Fruit fly (Drosophila melanogaster) Kc167 (cell line): ENCODE results near the gene CG13813.

ENCODE experiments used
- Myc ChIP-seq: fragments of >200 bp; optimal IDR thresholded peaks from 2 replicates; lab custom pipeline; 2017; ENCODE audit warnings: missing external identifiers
- Sin3A ChIP-seq: fragments of >200 bp; optimal IDR thresholded peaks from 2 replicates; lab custom pipeline; 2018; ENCODE audit warnings: missing external identifiers
- h ChIP-seq: fragments of >200 bp; optimal IDR thresholded peaks from 3 replicates; lab custom pipeline; 2018; ENCODE audit warnings: missing external identifiers
- insv ChIP-seq: fragments of >200 bp; optimal IDR thresholded peaks from 3 replicates; lab custom pipeline; 2018; ENCODE audit warnings: missing external identifiers
- psq ChIP-seq: fragments of >200 bp; optimal IDR thresholded peaks from 2 replicates; lab custom pipeline; 2017; ENCODE audit warnings: missing external identifiers
- ttk ChIP-seq: sonication (Bioruptor generic); optimal IDR thresholded peaks from 2 replicates; lab custom pipeline; 2017; ENCODE audit warnings: missing external identifiers

Gene CG13813

DNA sequence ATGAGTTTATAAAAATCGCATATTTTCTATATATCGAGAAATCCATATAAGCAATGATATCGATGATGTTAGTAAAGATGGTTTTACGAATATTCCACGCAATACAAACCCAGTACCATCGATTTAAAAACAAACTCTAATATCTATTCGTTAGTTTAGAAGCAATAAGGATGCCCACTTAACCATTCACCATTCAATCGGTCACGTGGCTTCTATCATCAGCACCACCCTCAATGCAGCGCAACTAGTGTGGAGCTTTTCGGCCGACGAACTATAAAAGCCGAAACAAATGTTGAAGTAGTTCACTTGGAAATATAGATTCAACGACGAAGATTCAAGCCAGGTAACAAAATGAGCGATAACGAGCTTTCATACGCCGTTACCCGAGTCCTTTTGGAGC is at the start of gene CG13813:
Gene CG13813, plus strand, starts transcription at position 301 of the 400 bp plus-strand sequence.
- TF ChIP-seq ttk (lab: Kevin White, UChicago) = no peak
- TF ChIP-seq h = no peak
- no peak for TF ChIP-seq insv (lab: Kevin White, UChicago)
- no peak for TF ChIP-seq Myc (lab: Kevin White, UChicago)
- TF ChIP-seq Sin3A (lab: Kevin White, UChicago) = no peak
- no peak for TF ChIP-seq psq (lab: Kevin White, UChicago)

DNA sequence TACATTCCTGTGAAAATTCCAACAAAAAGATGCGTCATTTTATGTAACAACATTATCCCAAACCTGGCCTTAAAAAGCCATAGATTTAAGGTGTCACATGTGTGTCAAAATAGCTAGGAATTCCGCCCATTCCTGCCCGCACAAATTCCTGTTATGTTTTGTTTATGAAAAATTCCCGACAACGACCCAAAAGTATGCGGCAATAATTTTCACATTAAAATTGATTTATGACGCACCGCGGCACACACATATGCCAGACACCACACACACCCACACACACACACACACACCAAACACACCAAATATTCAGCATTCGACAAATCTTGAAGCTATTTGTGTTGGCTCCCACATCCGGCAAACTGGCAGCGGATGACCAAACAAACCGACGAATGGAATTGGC is 48.7 kb upstream of the CG13813 start:
- TF ChIP-seq Sin3A (lab: Kevin White, UChicago) (no peak), Myc (lab: Kevin White, UChicago) (no peak), ttk (lab: Kevin White, UChicago) (no peak), psq (lab: Kevin White, UChicago) (no peak), h (no peak), insv (lab: Kevin White, UChicago) (no peak)

DNA sequence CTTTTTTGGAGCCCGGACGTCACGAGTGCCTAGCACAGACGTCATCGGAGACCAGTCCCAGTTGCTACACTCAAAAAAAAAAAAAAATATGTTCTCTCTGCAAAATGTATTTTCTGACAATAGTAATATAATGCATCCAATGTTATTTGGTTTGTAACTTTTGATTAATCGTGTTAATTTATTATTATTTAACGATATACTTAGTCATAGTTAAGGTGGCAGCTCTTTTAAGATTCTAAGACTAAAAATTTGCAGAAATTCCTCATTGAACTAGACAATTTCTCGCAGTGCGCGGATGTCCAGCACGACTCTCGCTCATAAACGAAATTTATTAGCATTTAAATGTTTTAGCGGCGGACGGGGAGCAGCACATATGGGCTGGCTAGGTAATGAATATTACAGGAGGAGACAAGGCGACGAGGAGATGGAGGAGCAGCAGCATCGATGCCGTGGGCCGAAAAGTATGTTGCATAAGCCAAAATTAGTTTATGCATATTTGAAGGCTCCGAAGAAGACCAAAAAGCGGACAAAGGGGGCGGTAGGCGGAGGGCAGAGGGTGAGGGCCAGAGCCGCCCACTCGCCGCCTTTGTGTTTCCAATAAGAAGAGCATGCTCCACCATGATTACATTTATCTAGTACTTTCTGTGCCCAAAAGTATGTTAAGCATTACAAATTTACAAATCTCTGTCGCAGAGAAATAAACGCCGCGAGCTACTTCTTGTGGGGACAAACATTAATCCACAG is 48.0 kb upstream of the CG13813 start:
- TF ChIP-seq h (no peak), ttk (lab: Kevin White, UChicago) (no peak), Sin3A (lab: Kevin White, UChicago) (no peak), Myc (lab: Kevin White, UChicago) (no peak), insv (lab: Kevin White, UChicago) (no peak), psq (lab: Kevin White, UChicago) (no peak)

DNA sequence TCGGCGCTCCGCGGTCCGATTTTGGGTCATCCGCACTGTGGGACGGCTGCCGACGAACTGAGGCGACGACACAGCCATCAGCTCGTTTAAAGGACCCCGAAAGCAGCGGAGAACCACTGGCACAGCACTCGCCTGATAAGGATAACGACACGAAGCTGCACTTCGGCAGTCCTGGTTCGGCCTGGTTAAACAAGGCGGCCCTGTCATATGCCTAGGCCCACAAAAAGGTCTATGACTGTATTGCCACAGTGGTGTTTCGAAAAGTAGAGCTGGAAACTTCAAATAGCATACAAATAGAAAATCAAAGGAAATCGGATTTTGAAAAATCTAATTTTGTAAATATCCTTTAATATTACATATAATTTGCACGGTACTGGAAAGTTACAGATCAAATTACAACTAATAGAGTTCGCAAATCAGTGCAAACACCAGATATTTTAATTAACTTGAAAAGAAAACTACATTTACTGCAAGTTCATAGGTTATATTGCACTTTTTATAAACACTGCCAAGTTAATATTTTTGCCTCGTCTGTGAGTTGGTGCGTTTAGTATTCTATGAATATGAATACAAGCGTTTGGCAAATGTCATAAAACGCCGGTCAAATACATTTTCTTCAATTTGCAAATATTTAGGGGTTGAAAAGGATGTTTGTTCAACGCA is 46.1 kb upstream of the CG13813 start:
- TF ChIP-seq Myc (lab: Kevin White, UChicago) = no peak
- no peak for TF ChIP-seq ttk (lab: Kevin White, UChicago)
- no peak for TF ChIP-seq Sin3A (lab: Kevin White, UChicago)
- no peak for TF ChIP-seq h
- TF ChIP-seq psq (lab: Kevin White, UChicago) = no peak
- TF ChIP-seq insv (lab: Kevin White, UChicago) = no peak

DNA sequence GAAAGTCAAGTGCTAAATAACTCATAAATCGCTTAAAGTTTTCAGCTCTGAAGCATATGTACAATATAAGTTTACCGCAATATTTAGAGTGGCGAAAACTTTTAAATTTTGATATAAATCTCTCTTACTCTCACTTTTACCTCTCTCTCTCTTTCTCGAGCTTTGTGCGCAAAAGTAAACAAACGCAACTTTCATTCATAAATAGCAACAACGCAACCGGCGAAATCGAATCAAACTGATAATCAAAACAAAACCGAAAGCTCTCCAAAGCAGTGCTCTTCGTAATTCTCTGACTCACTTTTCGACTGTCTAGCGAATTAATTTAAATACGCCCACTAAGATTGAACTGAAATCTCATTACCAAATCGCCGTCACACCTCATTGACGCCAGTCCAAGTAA is 45.6 kb upstream of the CG13813 start:
- TF ChIP-seq insv (lab: Kevin White, UChicago) (no peak), Myc (lab: Kevin White, UChicago) (no peak), h (no peak), psq (lab: Kevin White, UChicago) (no peak), ttk (lab: Kevin White, UChicago) (no peak)

DNA sequence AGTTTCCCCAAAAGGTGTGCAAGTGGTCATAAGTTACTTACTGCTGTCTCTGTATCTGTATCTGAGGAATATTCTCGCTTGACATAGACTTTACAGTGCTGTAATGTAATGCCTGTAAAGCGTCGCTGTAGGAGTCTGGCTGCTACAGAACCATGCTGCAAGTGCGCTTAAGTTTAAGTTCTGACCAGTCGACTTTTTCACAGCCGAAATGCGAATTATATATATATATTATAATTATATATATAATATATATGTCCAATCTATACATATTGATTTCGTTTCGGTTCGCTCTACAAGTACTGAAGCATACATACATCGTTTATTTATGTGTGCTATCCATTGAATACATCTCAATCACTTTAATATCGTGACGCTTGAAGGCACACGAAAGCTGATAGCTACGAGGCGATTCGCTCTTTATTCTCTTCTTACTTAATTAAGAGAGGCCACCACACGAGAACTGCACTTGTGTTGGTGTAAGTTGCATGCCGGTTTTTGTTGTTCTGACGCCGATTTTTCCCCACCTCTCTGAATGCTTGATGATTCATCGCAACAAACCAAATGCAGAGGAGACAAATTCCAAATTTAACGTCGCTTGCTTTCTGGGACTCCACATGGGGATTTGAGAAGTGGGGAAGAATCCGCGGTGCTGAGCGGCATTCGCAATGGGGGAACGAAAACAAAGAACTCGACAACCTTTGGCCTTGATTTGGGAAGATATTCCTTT is 45.0 kb upstream of the CG13813 start:
- TF ChIP-seq Sin3A (lab: Kevin White, UChicago) = no peak
- TF ChIP-seq insv (lab: Kevin White, UChicago) = no peak

DNA sequence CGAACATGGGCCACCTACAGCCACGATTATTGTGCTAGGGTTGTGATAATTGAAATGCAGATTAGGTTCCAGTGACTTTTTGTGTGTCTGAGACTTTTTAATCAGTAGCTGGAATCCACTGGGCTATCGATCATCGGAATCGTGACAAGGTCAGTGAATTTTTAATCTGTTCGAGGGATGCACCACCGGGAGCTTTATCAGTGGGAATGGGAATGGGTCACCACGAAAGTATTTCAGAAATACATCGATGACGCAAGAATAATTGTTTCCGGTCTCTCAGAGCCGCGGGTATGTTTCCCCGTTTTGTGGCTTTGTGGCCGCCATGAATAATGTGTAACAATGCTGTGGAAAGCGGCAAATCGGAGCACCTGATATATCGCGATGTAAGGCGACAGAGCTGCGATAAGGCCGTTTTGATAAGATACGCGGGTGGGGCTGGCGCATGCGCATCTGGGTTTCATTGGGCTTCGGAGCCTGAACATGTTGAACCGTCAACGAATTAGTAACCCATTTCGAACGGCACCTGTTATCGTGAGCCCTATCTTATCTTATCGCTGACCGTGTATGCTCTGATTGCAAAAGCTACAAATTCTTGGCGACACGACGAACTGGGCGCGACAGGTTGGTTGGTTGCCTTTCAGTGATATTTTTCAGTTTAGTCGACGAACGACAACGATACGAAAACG is 43.4 kb upstream of the CG13813 start, which contains the start of gene Ssk:
Gene Ssk, plus strand, starts transcription at position 638 of the 686 bp plus-strand sequence.
- no peak for TF ChIP-seq psq (lab: Kevin White, UChicago)
- no peak for TF ChIP-seq ttk (lab: Kevin White, UChicago)
- TF ChIP-seq Myc (lab: Kevin White, UChicago) = no peak
- TF ChIP-seq Sin3A (lab: Kevin White, UChicago) = no peak

DNA sequence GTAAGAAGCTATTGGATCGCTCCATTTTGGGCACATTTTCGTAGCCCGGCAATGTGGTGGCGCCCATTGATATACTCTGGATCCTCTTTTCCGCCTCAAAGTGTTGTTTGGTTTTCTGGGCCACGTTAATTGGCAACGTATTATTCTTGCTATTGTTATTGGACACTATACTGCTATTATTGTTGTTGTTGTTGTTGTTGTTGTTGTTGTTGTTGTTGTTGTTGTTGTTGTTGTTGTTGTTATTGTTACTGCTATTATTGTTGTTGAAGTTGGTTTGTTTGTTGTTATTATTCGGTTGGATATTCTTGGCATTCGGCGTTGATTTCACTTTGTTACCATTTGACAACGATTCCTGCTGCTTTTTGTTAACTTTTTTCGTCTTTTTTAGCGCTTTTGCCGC is 39.6 kb upstream of the CG13813 start:
- TF ChIP-seq insv (lab: Kevin White, UChicago) = no peak
- no peak for TF ChIP-seq Myc (lab: Kevin White, UChicago)
- TF ChIP-seq psq (lab: Kevin White, UChicago) = no peak
- TF ChIP-seq ttk (lab: Kevin White, UChicago) = no peak
- no peak for TF ChIP-seq h
- TF ChIP-seq Sin3A (lab: Kevin White, UChicago) = no peak

DNA sequence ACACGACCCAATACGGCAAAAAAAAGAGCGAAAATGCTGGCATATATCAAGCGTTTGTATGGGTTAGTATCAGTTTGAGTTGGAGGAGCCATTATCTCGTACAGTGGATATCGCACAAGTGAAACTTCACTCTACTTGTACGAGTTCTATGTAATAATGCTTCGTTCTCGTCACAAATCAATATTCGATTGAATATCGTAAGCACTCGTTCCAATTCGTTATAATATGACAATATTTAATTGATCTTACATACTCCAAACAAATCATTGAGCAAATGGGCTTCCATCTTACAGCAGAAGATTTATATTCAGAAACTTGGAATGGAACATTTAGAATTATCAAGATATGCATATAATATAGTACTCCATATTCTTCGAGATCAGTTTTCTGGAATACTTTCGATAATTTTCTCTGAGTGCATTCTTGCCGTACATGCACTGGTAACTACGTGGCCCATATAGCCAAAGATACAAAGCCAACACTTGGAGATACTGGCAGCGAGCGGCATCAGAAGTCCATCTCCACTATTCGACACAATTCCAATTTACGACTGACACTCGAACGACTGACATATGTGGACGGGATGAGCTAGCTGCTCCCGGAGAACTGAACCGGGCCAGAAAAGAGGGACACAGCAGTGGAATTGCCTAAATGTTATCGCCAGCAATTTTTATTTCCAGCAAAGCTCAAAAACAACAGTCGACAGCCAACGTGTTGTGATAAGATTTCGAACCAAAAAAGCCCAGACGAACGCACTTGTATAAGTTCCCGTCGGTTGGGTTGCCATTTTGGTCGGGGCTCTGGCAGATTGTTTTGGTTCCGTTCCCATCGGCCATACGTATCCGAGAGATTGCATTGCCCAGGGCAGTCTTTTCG is 38.4 kb upstream of the CG13813 start:
- TF ChIP-seq psq (lab: Kevin White, UChicago) (no peak), Myc (lab: Kevin White, UChicago) (no peak), insv (lab: Kevin White, UChicago) (no peak), ttk (lab: Kevin White, UChicago) (no peak), h (no peak), Sin3A (lab: Kevin White, UChicago) (no peak)

DNA sequence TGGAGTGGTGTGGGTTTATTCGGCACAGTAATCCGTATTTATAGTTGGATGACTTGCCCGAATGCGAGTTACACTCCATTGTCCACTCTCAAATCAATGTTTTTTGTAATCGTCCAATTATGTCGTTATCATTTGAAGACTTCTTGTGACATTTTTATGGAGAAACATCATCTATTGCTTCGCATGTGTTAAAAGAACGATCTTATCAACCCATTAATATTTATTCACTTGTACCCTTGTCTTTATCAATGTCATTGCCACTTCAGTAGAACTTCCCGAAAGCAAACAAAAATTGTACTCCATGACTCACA is 37.8 kb upstream of the CG13813 start:
- TF ChIP-seq h (no peak), Myc (lab: Kevin White, UChicago) (no peak), insv (lab: Kevin White, UChicago) (no peak), ttk (lab: Kevin White, UChicago) (no peak), Sin3A (lab: Kevin White, UChicago) (no peak), psq (lab: Kevin White, UChicago) (no peak)
